Worm (Caenorhabditis elegans) whole organism, L3 larva: ENCODE results near the gene K08D12.4.

Experiments used
- R02D3.7 ChIP-seq: fragments of 150-350 bp; optimal IDR thresholded peaks from 2 replicates; lab custom pipeline; 2014; ENCODE audit warnings: missing biosample characterization, missing genetic modification characterization
- ZK546.5 ChIP-seq: sonication (generic microtip); optimal IDR thresholded peaks from 2 replicates; lab custom pipeline; 2017; ENCODE audit warnings: missing biosample characterization, missing genetic modification characterization
- aly-2 ChIP-seq: fragments of 150-350 bp; optimal IDR thresholded peaks from 2 replicates; lab custom pipeline; 2014; ENCODE audit warnings: missing biosample characterization, missing genetic modification characterization
- ama-1 ChIP-seq: fragments of 150-350 bp; optimal IDR thresholded peaks from 2 replicates; lab custom pipeline; 2018
- ceh-28 ChIP-seq: fragments of 150-350 bp; optimal IDR thresholded peaks from 2 replicates; lab custom pipeline; 2014; ENCODE audit warnings: missing biosample characterization, missing genetic modification reagents, missing genetic modification characterization
- ceh-82 ChIP-seq: fragments of 150-350 bp; optimal IDR thresholded peaks from 2 replicates; lab custom pipeline; 2014; ENCODE audit warnings: missing biosample characterization, missing genetic modification characterization
- ceh-9 ChIP-seq: sonication (generic microtip); optimal IDR thresholded peaks from 2 replicates; lab custom pipeline; 2018; ENCODE audit warnings: missing biosample characterization, missing genetic modification characterization
- eor-1 ChIP-seq, 2 experiments: fragments of 150-350 bp; optimal IDR thresholded peaks; 2 replicates each; lab custom pipeline; 2014 to 2018; ENCODE audit warnings: missing biosample characterization in 2 of 2, missing genetic modification characterization in 2 of 2
- fkh-10 ChIP-seq: sonication (generic microtip); optimal IDR thresholded peaks from 2 replicates; lab custom pipeline; 2017; ENCODE audit warnings: missing biosample characterization, missing genetic modification reagents, missing genetic modification characterization
- fos-1 ChIP-seq: fragments of 150-350 bp; optimal IDR thresholded peaks from 2 replicates; lab custom pipeline; 2014; ENCODE audit warnings: missing biosample characterization, missing genetic modification characterization
- hmg-11 ChIP-seq: sonication (generic microtip); optimal IDR thresholded peaks from 2 replicates; lab custom pipeline; 2016; ENCODE audit warnings: missing genetic modification characterization, missing compliant biosample characterization
- lin-15B ChIP-seq: fragments of 150-350 bp; optimal IDR thresholded peaks from 2 replicates; lab custom pipeline; 2014; ENCODE audit warnings: missing biosample characterization, missing genetic modification characterization
- lin-39 ChIP-seq: fragments of 150-350 bp; optimal IDR thresholded peaks from 2 replicates; lab custom pipeline; 2018; ENCODE audit warnings: missing biosample characterization, missing genetic modification reagents, missing genetic modification characterization
- nhr-11 ChIP-seq: fragments of 150-350 bp; optimal IDR thresholded peaks from 2 replicates; lab custom pipeline; 2014; ENCODE audit warnings: missing biosample characterization, missing genetic modification characterization
- nhr-12 ChIP-seq: fragments of 150-350 bp; optimal IDR thresholded peaks from 2 replicates; lab custom pipeline; 2014; ENCODE audit warnings: missing biosample characterization, missing genetic modification characterization
- nhr-43 ChIP-seq: sonication (generic microtip); optimal IDR thresholded peaks from 2 replicates; lab custom pipeline; 2016; ENCODE audit warnings: mild to moderate bottlenecking, missing genetic modification characterization, missing compliant biosample characterization; ENCODE audit not compliant: poor library complexity, severe bottlenecking
- sea-2 ChIP-seq: fragments of 150-350 bp; sonication (generic microtip); optimal IDR thresholded peaks from 4 replicates; lab custom pipeline; 2014; ENCODE audit warnings: missing biosample characterization, missing genetic modification reagents, missing genetic modification characterization
- tbx-2 ChIP-seq: sonication (generic microtip); optimal IDR thresholded peaks from 2 replicates; lab custom pipeline; 2016; ENCODE audit warnings: mild to moderate bottlenecking, missing genetic modification characterization, missing compliant biosample characterization
- ztf-11 ChIP-seq: fragments of 150-350 bp; optimal IDR thresholded peaks from 2 replicates; lab custom pipeline; 2014; ENCODE audit warnings: missing biosample characterization, missing genetic modification characterization

Gene K08D12.4

ce11 chrIV:1751243-1751642 lies 44.1 kb downstream of the K08D12.4 start:
- TF ChIP-seq nhr-12 (tag; lab: Kevin White, UChicago) (no peak), hmg-11 (tag; lab: Kevin White, UChicago) (peak; percentile 33)

- no peak for TF ChIP-seq ama-1 (lab: Kevin White, UChicago)
- no peak for TF ChIP-seq fos-1 (tag; lab: Kevin White, UChicago)
- TF ChIP-seq ceh-28 (tag; lab: Kevin White, UChicago): no peak
- TF ChIP-seq R02D3.7 (tag; lab: Kevin White, UChicago): no peak
- TF ChIP-seq ztf-11 (tag; lab: Kevin White, UChicago): no peak
- no peak for TF ChIP-seq ceh-82 (tag; lab: Kevin White, UChicago)
Measured at ce11 chrIV:1752480-1752879, 45.4 kb downstream of the K08D12.4 start.

ce11 chrIV:1753481-1753880 lies 46.4 kb downstream of the K08D12.4 start, which contains the start of gene Y41D4A.3:
TSS of gene Y41D4A.3 (plus strand) at chrIV:1753781.
- TF ChIP-seq nhr-12 (tag; lab: Kevin White, UChicago) (no peak), ZK546.5 (tag; lab: Kevin White, UChicago) (no peak), eor-1 (tag; optimal IDR thresholded peaks at IDR 0.05; lab: Kevin White, UChicago) (no peak), tbx-2 (tag; lab: Kevin White, UChicago) (no peak), aly-2 (tag; lab: Kevin White, UChicago) (no peak), fkh-10 (no peak), nhr-11 (no peak), ceh-9 (tag; lab: Kevin White, UChicago) (no peak), nhr-43 (tag; lab: Kevin White, UChicago) (no peak), lin-15B (no peak), sea-2 (GFP tag; lab: Kevin White, UChicago) (no peak), lin-39 (tag; lab: Kevin White, UChicago) (no peak), hmg-11 (tag; lab: Kevin White, UChicago) (no peak), ztf-11 (tag; lab: Kevin White, UChicago) (no peak), ceh-28 (tag; lab: Kevin White, UChicago) (no peak)
